Worm (Caenorhabditis elegans): ENCODE data around the gene Y14H12A.1.

Y14H12A.1 gene

DNA sequence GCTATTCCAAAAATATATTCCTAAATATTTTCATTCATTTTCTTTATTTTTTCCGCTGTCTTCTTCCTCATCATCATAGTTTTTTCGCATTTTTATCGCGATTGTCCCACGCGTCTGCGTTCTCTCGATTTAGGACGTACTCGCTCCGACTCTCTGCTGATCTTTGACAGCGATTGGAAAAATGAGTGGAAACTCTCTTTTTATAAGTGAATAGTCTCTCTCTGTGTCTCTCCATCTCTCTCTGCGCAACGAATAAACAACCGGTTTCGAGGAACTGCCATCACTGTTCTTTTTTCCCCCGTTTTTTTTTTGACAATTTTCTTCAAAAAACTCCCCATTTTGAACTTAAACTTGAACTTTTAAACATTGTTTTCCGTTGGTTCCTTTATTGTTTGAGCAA, 41.6 kb upstream of the Y14H12A.1 start (continued):
- no peak for TF ChIP-seq pha-4 (GFP tag; IDR thresholded peaks at IDR 0.05)
- no peak for TF ChIP-seq pha-4 (tag; optimal IDR thresholded peaks at IDR 0.05)
- no peak for TF ChIP-seq Y48G9A.11 (GFP tag; IDR thresholded peaks at IDR 0.05)
- TF ChIP-seq hlh-11 (tag; optimal IDR thresholded peaks at IDR 0.05) = peak; percentile 62

DNA sequence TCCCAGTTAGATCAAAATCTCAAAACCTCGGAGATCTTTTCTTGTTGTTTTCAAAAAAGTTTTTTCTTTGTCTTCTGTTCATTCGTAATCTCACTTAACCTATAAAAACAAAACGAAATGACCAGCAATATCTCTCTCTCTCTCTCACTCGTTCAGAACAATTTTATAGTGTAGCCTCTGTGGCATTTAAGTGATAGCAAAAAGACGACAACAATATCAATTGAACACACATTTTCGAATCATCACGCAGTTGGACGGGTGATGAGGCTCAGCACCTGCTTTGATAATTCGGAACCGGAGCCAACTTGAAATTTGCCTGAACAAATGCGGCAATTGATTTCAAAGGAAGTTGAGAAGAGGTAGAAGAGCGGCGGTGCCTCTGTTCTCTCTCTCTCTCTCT, 40.6 kb upstream of the Y14H12A.1 start:
- TF ChIP-seq unc-62 (GFP tag; optimal IDR thresholded peaks at IDR 0.05 in 1 of 2) (peak in 1 of 2 experiments; percentile 60), unc-62 (tag; optimal IDR thresholded peaks at IDR 0.05) (no peak), nhr-28 (tag; optimal IDR thresholded peaks at IDR 0.05) (peak; percentile 73), gei-8 (GFP tag; optimal IDR thresholded peaks at IDR 0.05) (no peak), nhr-48 (tag; optimal IDR thresholded peaks at IDR 0.05) (no peak), dmd-9 (GFP tag; IDR thresholded peaks at IDR 0.05) (no peak), dpl-1 (GFP tag; optimal IDR thresholded peaks at IDR 0.05) (no peak), ceh-62 (tag; optimal IDR thresholded peaks at IDR 0.05) (no peak), spr-3 (GFP tag; optimal IDR thresholded peaks at IDR 0.05) (no peak), egl-43 (GFP tag; IDR thresholded peaks at IDR 0.05) (no peak), lin-13 (GFP tag; optimal IDR thresholded peaks at IDR 0.05) (no peak), ceh-82 (tag; optimal IDR thresholded peaks at IDR 0.05) (no peak), Y105C5A.15 (GFP tag; IDR thresholded peaks at IDR 0.05) (no peak), hlh-30 (tag; optimal IDR thresholded peaks at IDR 0.05; ENCODE audit: insufficient read depth) (no peak), lin-39 (tag; optimal IDR thresholded peaks at IDR 0.05) (no peak), nhr-102 (tag; optimal IDR thresholded peaks at IDR 0.05) (no peak), aha-1 (tag) (peak; percentile 45), nhr-77 (tag; optimal IDR thresholded peaks at IDR 0.05) (peak; percentile 30), set-16 (GFP tag; IDR thresholded peaks at IDR 0.05) (no peak), jun-1 (tag; optimal IDR thresholded peaks at IDR 0.05) (no peak), mdl-1 (tag; optimal IDR thresholded peaks at IDR 0.05) (no peak), nhr-11 (tag; optimal IDR thresholded peaks at IDR 0.05) (peak; percentile 49), dmd-8 (GFP tag; IDR thresholded peaks at IDR 0.05) (no peak), zip-2 (tag; optimal IDR thresholded peaks at IDR 0.05) (no peak), daf-16 (GFP tag; optimal IDR thresholded peaks at IDR 0.05) (no peak), daf-16 (tag; optimal IDR thresholded peaks at IDR 0.05) (peak; percentile 72), nhr-25 (tag; optimal IDR thresholded peaks at IDR 0.05; ENCODE audit: borderline replicate concordance, insufficient read depth) (peak; percentile 49), dve-1 (tag; optimal IDR thresholded peaks at IDR 0.05; ENCODE audit: insufficient read depth) (peak; percentile 61), duxl-1 (tag; optimal IDR thresholded peaks at IDR 0.05; ENCODE audit: poor library complexity) (no peak), zfp-3 (GFP tag; conservative IDR thresholded peaks at IDR 0.05) (no peak), unc-39 (tag; optimal IDR thresholded peaks at IDR 0.05) (no peak), hif-1 (tag; optimal IDR thresholded peaks at IDR 0.05) (no peak), ZK546.5 (tag; optimal IDR thresholded peaks at IDR 0.05) (no peak)

DNA sequence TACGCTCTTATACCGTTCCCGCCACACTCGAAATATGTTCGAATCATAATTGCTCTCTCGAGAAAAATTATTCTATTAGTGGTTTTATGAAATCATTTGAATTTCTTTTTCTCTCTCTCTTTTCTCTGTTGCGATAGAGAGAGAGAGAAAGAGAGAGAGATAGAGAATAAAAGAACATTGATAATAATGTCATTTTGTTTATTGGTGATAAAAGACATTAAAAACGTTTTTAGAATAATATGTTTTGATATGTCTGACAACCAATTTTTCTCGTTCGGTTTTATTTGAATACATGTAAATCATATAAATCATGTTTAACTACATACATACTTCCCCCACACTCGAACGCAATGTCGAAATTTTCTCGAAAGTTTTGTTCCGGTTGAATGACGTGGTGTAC, 40.0 kb upstream of the Y14H12A.1 start:
- peak; percentile 26 for TF ChIP-seq hlh-11 (tag; optimal IDR thresholded peaks at IDR 0.05)
- peak; percentile 66 for TF ChIP-seq ceh-20 (GFP tag; IDR thresholded peaks at IDR 0.05)
- no peak for TF ChIP-seq R02D3.7 (tag; optimal IDR thresholded peaks at IDR 0.05)
- no peak for TF ChIP-seq nhr-48 (tag; optimal IDR thresholded peaks at IDR 0.05)
- TF ChIP-seq T20F7.1 (GFP tag; optimal IDR thresholded peaks at IDR 0.05) = no peak
- TF ChIP-seq mep-1 (tag; optimal IDR thresholded peaks at IDR 0.05) = peak; percentile 49
- no peak for TF ChIP-seq snpc-1.2 (GFP tag; IDR thresholded peaks at IDR 0.05)
- no peak for TF ChIP-seq tra-1 (GFP tag; IDR thresholded peaks at IDR 0.05)
- TF ChIP-seq snpc-4 (tag; optimal IDR thresholded peaks at IDR 0.05) = no peak
- peak; percentile 77 for TF ChIP-seq dve-1 (tag; optimal IDR thresholded peaks at IDR 0.05; ENCODE audit: insufficient read depth)
- no peak for TF ChIP-seq ZK546.5 (tag; optimal IDR thresholded peaks at IDR 0.05)
- no peak for TF ChIP-seq D1046.2 (GFP tag; IDR thresholded peaks at IDR 0.05)
- no peak for TF ChIP-seq nhr-6 (tag; optimal IDR thresholded peaks at IDR 0.05)
- no peak for TF ChIP-seq ceh-32 (tag; optimal IDR thresholded peaks at IDR 0.05; ENCODE audit: poor library complexity)
- TF ChIP-seq unc-130 (GFP tag; optimal IDR thresholded peaks at IDR 0.05) = no peak
- peak; percentile 45 for TF ChIP-seq nhr-28 (tag; optimal IDR thresholded peaks at IDR 0.05)
- no peak for TF ChIP-seq rbr-2 (tag; optimal IDR thresholded peaks at IDR 0.05)
- TF ChIP-seq daf-16 (GFP tag; optimal IDR thresholded peaks at IDR 0.05) = no peak
- TF ChIP-seq daf-16 (tag; optimal IDR thresholded peaks at IDR 0.05) = peak; percentile 89
- peak; percentile 91 for TF ChIP-seq php-3 (GFP tag; IDR thresholded peaks at IDR 0.05)
- no peak for TF ChIP-seq zfp-3 (GFP tag; conservative IDR thresholded peaks at IDR 0.05)
- no peak for TF ChIP-seq zip-11 (GFP tag; IDR thresholded peaks at IDR 0.05)

Data from whole organism, L4 larva.